Fruit fly (Drosophila melanogaster) whole organism: ENCODE measurements around the gene CG9701.

Source experiments
- CG8478 ChIP-seq: fragments of >200 bp; optimal IDR thresholded peaks from 2 replicates; lab custom pipeline; 2018; ENCODE audit warnings: inconsistent platforms
- EcR ChIP-seq, 2 experiments: fragments of >200 bp; optimal IDR thresholded peaks; 2 replicates each; lab custom pipeline; 2017; ENCODE audit warnings: missing biosample characterization in 2 of 2, missing genetic modification characterization in 2 of 2, missing genetic modification reagents in 2 of 2
- pan ChIP-seq: fragments of >200 bp; optimal IDR thresholded peaks from 2 replicates; lab custom pipeline; 2017

DNA sequence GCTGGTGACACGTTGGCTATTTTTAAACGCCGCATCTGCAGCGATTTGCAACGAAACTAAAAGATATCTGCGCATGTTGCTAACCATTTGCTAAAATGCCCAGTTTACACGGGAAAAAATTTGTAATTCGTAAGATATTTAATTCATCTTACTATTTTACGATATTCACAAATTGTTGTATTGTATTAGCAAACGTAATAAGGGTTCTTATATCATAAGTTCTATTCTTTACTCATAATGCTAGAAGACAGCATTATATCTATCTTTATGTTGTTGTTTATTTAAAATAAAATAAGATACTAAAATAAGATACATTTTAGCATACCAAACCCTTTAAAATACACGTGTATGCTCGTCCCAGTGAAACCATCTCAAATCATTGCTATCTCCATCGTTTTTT is 26.1 kb downstream of the CG9701 start:
- TF ChIP-seq EcR (GFP tag; optimal IDR thresholded peaks at IDR 0.05; lab: Kevin White, UChicago) (no peak), pan (lab: Kevin White, UChicago) (no peak), CG8478 (no peak)
